Worm (Caenorhabditis elegans) whole organism, midembryonic: ENCODE data around the gene nhr-103.

Experiments
- flt-1 ChIP-seq: fragments of 200-800 bp; sonication (Bioruptor generic); IDR thresholded peaks from 2 replicates; pipeline ENCODE4 v1.3.6; 2022; ENCODE audit warnings: missing genetic modification characterization, missing compliant biosample characterization
- klf-2 ChIP-seq: fragments of 200-800 bp; sonication (Bioruptor generic); conservative IDR thresholded peaks from 2 replicates; pipeline ENCODE4 v1.3.6; 2022; ENCODE audit warnings: missing genetic modification reagents, missing genetic modification characterization, missing compliant biosample characterization
- ref-1 ChIP-seq: fragments of 200-800 bp; sonication (Bioruptor generic); conservative IDR thresholded peaks from 2 replicates; pipeline ENCODE4 v1.3.6; 2022; ENCODE audit warnings: missing genetic modification reagents, missing genetic modification characterization, missing compliant biosample characterization
- tab-1 ChIP-seq: fragments of 200-800 bp; sonication (Bioruptor generic); IDR thresholded peaks from 2 replicates; pipeline ENCODE4 v1.3.6; 2022; ENCODE audit warnings: missing genetic modification characterization, missing compliant biosample characterization

ce11 chrV:2266958-2267357 is 41.7 kb downstream of the nhr-103 start, which contains the start of gene nhr-275:
- TF ChIP-seq tab-1 (GFP tag; lab: Robert Waterston, UW) (no peak), klf-2 (GFP tag; lab: Robert Waterston, UW) (no peak), flt-1 (no peak), ref-1 (GFP tag; lab: Robert Waterston, UW) (no peak)
